Worm (Caenorhabditis elegans) whole organism, L1 larva: ENCODE measurements around the gene acc-4.

Source experiments
- C34B4.2 ChIP-seq: sonication (generic microtip); optimal IDR thresholded peaks from 2 replicates; lab custom pipeline; 2017; ENCODE audit warnings: mild to moderate bottlenecking, missing genetic modification characterization, missing compliant biosample characterization
- F16B12.6 ChIP-seq: fragments of 150-350 bp; optimal IDR thresholded peaks from 2 replicates; lab custom pipeline; 2014; ENCODE audit warnings: missing biosample characterization, missing genetic modification characterization
- Y116A8C.19 ChIP-seq: sonication (generic microtip); optimal IDR thresholded peaks from 2 replicates; lab custom pipeline; 2016; ENCODE audit warnings: missing compliant biosample characterization, missing genetic modification characterization, borderline replicate concordance
- alr-1 ChIP-seq: fragments of 200-800 bp; sonication (Bioruptor generic); optimal IDR thresholded peaks from 2 replicates; lab custom pipeline; 2018; ENCODE audit warnings: borderline replicate concordance, mild to moderate bottlenecking, missing genetic modification characterization, missing compliant biosample characterization
- aly-2 ChIP-seq: fragments of 150-350 bp; optimal IDR thresholded peaks from 2 replicates; lab custom pipeline; 2014; ENCODE audit warnings: missing biosample characterization, missing genetic modification characterization
- ama-1 ChIP-seq: fragments of 150-350 bp; optimal IDR thresholded peaks from 2 replicates; lab custom pipeline; 2014
- ceh-8 ChIP-seq: fragments of 200-800 bp; sonication (Bioruptor generic); optimal IDR thresholded peaks from 2 replicates; lab custom pipeline; 2018; ENCODE audit warnings: mild to moderate bottlenecking, missing genetic modification characterization, moderate library complexity, missing compliant biosample characterization
- ceh-88 ChIP-seq: fragments of 200-800 bp; sonication (Bioruptor generic); IDR thresholded peaks from 2 replicates; pipeline ENCODE4 v1.3.6; 2022; ENCODE audit warnings: missing genetic modification characterization, missing compliant biosample characterization
- ceh-90 ChIP-seq: sonication (generic microtip); optimal IDR thresholded peaks from 2 replicates; lab custom pipeline; 2016; ENCODE audit warnings: missing genetic modification characterization, missing compliant biosample characterization
- dpl-1 ChIP-seq, 3 experiments: fragments of 150-350 bp in 2 of 3; sonication (generic microtip) in 1 of 3; optimal IDR thresholded peaks; 2 replicates each; lab custom pipeline; 2014 to 2017; ENCODE audit warnings: missing biosample characterization in 3 of 3, missing genetic modification characterization in 3 of 3, missing genetic modification reagents in 3 of 3
- efl-3 ChIP-seq: fragments of 200-800 bp; sonication (Bioruptor generic); optimal IDR thresholded peaks from 2 replicates; lab custom pipeline; 2018; ENCODE audit warnings: mild to moderate bottlenecking, missing genetic modification characterization, missing compliant biosample characterization
- egl-13 ChIP-seq: sonication (generic microtip); optimal IDR thresholded peaks from 2 replicates; lab custom pipeline; 2016; ENCODE audit warnings: missing genotype, missing genetic modification reagents, missing genetic modification characterization, missing compliant biosample characterization
- elt-2 ChIP-seq: sonication (generic microtip); optimal IDR thresholded peaks from 2 replicates; lab custom pipeline; 2016; ENCODE audit warnings: missing genetic modification characterization, mild to moderate bottlenecking, inconsistent platforms, missing compliant biosample characterization, missing genetic modification reagents
- fkh-4 ChIP-seq: sonication (generic microtip); optimal IDR thresholded peaks from 2 replicates; lab custom pipeline; 2016; ENCODE audit warnings: missing compliant biosample characterization, missing genetic modification characterization, borderline replicate concordance
- fkh-8 ChIP-seq: sonication (generic microtip); optimal IDR thresholded peaks from 2 replicates; lab custom pipeline; 2016; ENCODE audit warnings: mild to moderate bottlenecking, missing genetic modification characterization, missing compliant biosample characterization
- fos-1 ChIP-seq: fragments of 150-350 bp; optimal IDR thresholded peaks from 2 replicates; lab custom pipeline; 2014; ENCODE audit warnings: missing biosample characterization, missing genetic modification characterization
- grh-1 ChIP-seq: fragments of 200-800 bp; sonication (Bioruptor generic); IDR thresholded peaks from 2 replicates; pipeline ENCODE4 v1.3.6; 2022; ENCODE audit warnings: missing genetic modification reagents, missing genetic modification characterization, missing compliant biosample characterization
- hlh-17 ChIP-seq: fragments of 200-800 bp; sonication (Bioruptor generic); optimal IDR thresholded peaks from 2 replicates; lab custom pipeline; 2018; ENCODE audit warnings: missing genetic modification characterization, mild to moderate bottlenecking, missing compliant biosample characterization, moderate library complexity, borderline replicate concordance
- hlh-4 ChIP-seq: sonication (generic microtip); optimal IDR thresholded peaks from 2 replicates; lab custom pipeline; 2016; ENCODE audit warnings: mild to moderate bottlenecking, missing genetic modification characterization, missing compliant biosample characterization
- irx-1 ChIP-seq: sonication (generic microtip); optimal IDR thresholded peaks from 2 replicates; lab custom pipeline; 2016; ENCODE audit warnings: missing genetic modification characterization, missing compliant biosample characterization
- isw-1 ChIP-seq: fragments of 200-800 bp; sonication (Bioruptor generic); IDR thresholded peaks from 2 replicates; pipeline ENCODE4 v1.3.6; 2022; ENCODE audit warnings: missing genetic modification characterization, missing compliant biosample characterization
- lin-14 ChIP-seq: fragments of 200-800 bp; sonication (Bioruptor generic); optimal IDR thresholded peaks from 2 replicates; lab custom pipeline; 2018; ENCODE audit warnings: mild to moderate bottlenecking, missing genetic modification characterization, moderate library complexity, missing compliant biosample characterization
- lin-39 ChIP-seq: fragments of 150-350 bp; optimal IDR thresholded peaks from 2 replicates; lab custom pipeline; 2014; ENCODE audit warnings: missing biosample characterization, missing genetic modification reagents, missing genetic modification characterization
- lir-3 ChIP-seq: sonication (generic microtip); optimal IDR thresholded peaks from 2 replicates; lab custom pipeline; 2016; ENCODE audit warnings: mild to moderate bottlenecking, missing genetic modification characterization, moderate library complexity, missing compliant biosample characterization; ENCODE audit not compliant: poor library complexity
- lsy-2 ChIP-seq, 2 experiments: fragments of 150-350 bp; optimal IDR thresholded peaks; 2 replicates each; lab custom pipeline; 2014; ENCODE audit warnings: missing biosample characterization in 2 of 2, missing genetic modification characterization in 2 of 2
- mdl-1 ChIP-seq, 2 experiments: fragments of 150-350 bp; optimal IDR thresholded peaks; 2 replicates each; lab custom pipeline; 2014 to 2017; ENCODE audit warnings: missing biosample characterization in 2 of 2, missing genetic modification characterization in 2 of 2, inconsistent platforms in 1 of 2
- mef-2 ChIP-seq: fragments of 150-350 bp; optimal IDR thresholded peaks from 2 replicates; lab custom pipeline; 2014; ENCODE audit warnings: missing biosample characterization, missing genetic modification characterization
- mep-1 ChIP-seq: fragments of 150-350 bp; optimal IDR thresholded peaks from 2 replicates; lab custom pipeline; 2014; ENCODE audit warnings: missing biosample characterization, missing genetic modification characterization
- nhr-11 ChIP-seq: fragments of 150-350 bp; optimal IDR thresholded peaks from 2 replicates; lab custom pipeline; 2014; ENCODE audit warnings: missing biosample characterization, missing genetic modification characterization
- nhr-20 ChIP-seq: sonication (generic microtip); optimal IDR thresholded peaks from 2 replicates; lab custom pipeline; 2016; ENCODE audit warnings: mild to moderate bottlenecking, missing genetic modification characterization, missing compliant biosample characterization
- nhr-71 ChIP-seq: sonication (generic microtip); optimal IDR thresholded peaks from 2 replicates; lab custom pipeline; 2016; ENCODE audit warnings: mild to moderate bottlenecking, missing genetic modification characterization, moderate library complexity, missing compliant biosample characterization
- nhr-77 ChIP-seq: fragments of 150-350 bp; optimal IDR thresholded peaks from 2 replicates; lab custom pipeline; 2014; ENCODE audit warnings: missing biosample characterization, missing genetic modification characterization
- nhr-85 ChIP-seq: sonication (generic microtip); peaks from one replicate; lab custom pipeline; 2016; ENCODE audit warnings: missing genetic modification characterization, inconsistent platforms, missing compliant biosample characterization
- pax-3 ChIP-seq: fragments of 200-800 bp; sonication (Bioruptor generic); optimal IDR thresholded peaks from 2 replicates; lab custom pipeline; 2018; ENCODE audit warnings: mild to moderate bottlenecking, missing genetic modification characterization, moderate library complexity, missing compliant biosample characterization
- pqm-1 ChIP-seq: sonication (generic microtip); optimal IDR thresholded peaks from 3 replicates; lab custom pipeline; 2017; ENCODE audit warnings: missing biosample characterization, missing genetic modification characterization
- rnt-1 ChIP-seq: sonication (generic microtip); optimal IDR thresholded peaks from 2 replicates; lab custom pipeline; 2016; ENCODE audit warnings: mild to moderate bottlenecking, missing genetic modification characterization, moderate library complexity, missing compliant biosample characterization
- sox-4 ChIP-seq: sonication (generic microtip); optimal IDR thresholded peaks from 2 replicates; lab custom pipeline; 2016; ENCODE audit warnings: missing genetic modification characterization, missing compliant biosample characterization
- swsn-7 ChIP-seq: sonication (generic microtip); optimal IDR thresholded peaks from 2 replicates; lab custom pipeline; 2016; ENCODE audit warnings: missing genetic modification characterization, missing compliant biosample characterization
- tbx-2 ChIP-seq: sonication (generic microtip); optimal IDR thresholded peaks from 2 replicates; lab custom pipeline; 2016; ENCODE audit warnings: missing genetic modification characterization, missing compliant biosample characterization
- unc-130 ChIP-seq: fragments of 150-350 bp; optimal IDR thresholded peaks from 2 replicates; lab custom pipeline; 2017; ENCODE audit warnings: missing biosample characterization, missing genetic modification characterization, inconsistent platforms
- unc-62 ChIP-seq: fragments of 150-350 bp; optimal IDR thresholded peaks from 2 replicates; lab custom pipeline; 2014; ENCODE audit warnings: missing biosample characterization, missing genetic modification reagents, missing genetic modification characterization
- unc-98 ChIP-seq: fragments of 200-800 bp; sonication (Bioruptor generic); IDR thresholded peaks from 2 replicates; pipeline ENCODE4 v1.3.6; 2022; ENCODE audit warnings: missing genetic modification characterization, missing compliant biosample characterization
- zag-1 ChIP-seq: fragments of 150-350 bp; optimal IDR thresholded peaks from 2 replicates; lab custom pipeline; 2014; ENCODE audit warnings: missing biosample characterization, missing genetic modification characterization
- ztf-11 ChIP-seq, 2 experiments: sonication (generic microtip); optimal IDR thresholded peaks; 2 replicates each; lab custom pipeline; 2016 to 2017; ENCODE audit warnings: missing genetic modification characterization in 2 of 2, missing biosample characterization in 1 of 2, missing compliant biosample characterization in 1 of 2
- ztf-4 ChIP-seq: fragments of 150-350 bp; optimal IDR thresholded peaks from 2 replicates; lab custom pipeline; 2014; ENCODE audit warnings: missing biosample characterization, missing genetic modification characterization

Gene acc-4

ce11 chrIII:13455816-13456215 is 28.1 kb downstream of the acc-4 start (continued):
- no peak for TF ChIP-seq ceh-90 (tag; lab: Kevin White, UChicago)
- no peak for TF ChIP-seq ceh-8 (GFP tag; lab: Kevin White, UChicago)
- no peak for TF ChIP-seq pax-3 (tag; lab: Kevin White, UChicago)
- TF ChIP-seq aly-2: no peak
- TF ChIP-seq lir-3 (tag; lab: Kevin White, UChicago): peak; percentile 32
- no peak for TF ChIP-seq C34B4.2 (tag; lab: Kevin White, UChicago)
- no peak for TF ChIP-seq irx-1 (tag; lab: Kevin White, UChicago)
- no peak for TF ChIP-seq sox-4 (tag; lab: Kevin White, UChicago)
- peak in 1 of 3 experiments; percentile 35 for TF ChIP-seq dpl-1 (GFP tag; optimal IDR thresholded peaks at IDR 0.05; lab: Kevin White, UChicago)

DNA sequence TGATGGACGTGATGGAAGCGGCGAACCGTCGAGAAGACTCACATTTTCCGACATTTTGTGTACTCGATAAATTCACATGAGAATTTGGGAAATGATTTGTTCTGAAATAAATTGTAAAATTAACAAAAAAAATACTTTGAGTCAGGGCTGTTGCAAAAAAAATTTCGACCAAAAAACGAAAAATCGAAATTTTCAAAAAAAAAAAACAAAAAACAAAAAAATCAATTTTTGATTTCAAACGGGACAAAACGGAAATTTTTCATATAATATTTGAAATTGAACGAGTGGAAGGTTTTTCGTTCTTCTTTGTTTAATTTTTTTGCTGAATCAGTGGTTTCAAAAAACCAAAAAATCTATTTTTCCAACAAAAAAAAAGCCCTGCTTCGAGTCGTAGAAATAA is 28.7 kb downstream of the acc-4 start, which contains the start of gene cua-1:
TSS of gene cua-1 (minus strand) at position 101 of the 400 bp plus-strand sequence.
- TF ChIP-seq unc-130 (tag; lab: Kevin White, UChicago) (no peak), lin-39 (tag; lab: Kevin White, UChicago) (no peak), isw-1 (GFP tag; lab: Robert Waterston, UW) (no peak), elt-2 (tag; lab: Kevin White, UChicago) (no peak), unc-98 (GFP tag; lab: Robert Waterston, UW) (no peak), lin-14 (GFP tag; lab: Kevin White, UChicago) (no peak), nhr-85 (tag; lab: Kevin White, UChicago) (no peak), nhr-11 (tag; lab: Kevin White, UChicago) (no peak), nhr-20 (tag; lab: Kevin White, UChicago) (no peak), fos-1 (tag; lab: Kevin White, UChicago) (no peak), ztf-4 (no peak), grh-1 (GFP tag; lab: Robert Waterston, UW) (no peak), alr-1 (tag; lab: Kevin White, UChicago) (no peak), mdl-1 (tag; optimal IDR thresholded peaks at IDR 0.05; lab: Kevin White, UChicago) (no peak), pax-3 (tag; lab: Kevin White, UChicago) (no peak), ceh-90 (tag; lab: Kevin White, UChicago) (no peak), fkh-8 (tag; lab: Kevin White, UChicago) (no peak), ama-1 (no peak)

DNA sequence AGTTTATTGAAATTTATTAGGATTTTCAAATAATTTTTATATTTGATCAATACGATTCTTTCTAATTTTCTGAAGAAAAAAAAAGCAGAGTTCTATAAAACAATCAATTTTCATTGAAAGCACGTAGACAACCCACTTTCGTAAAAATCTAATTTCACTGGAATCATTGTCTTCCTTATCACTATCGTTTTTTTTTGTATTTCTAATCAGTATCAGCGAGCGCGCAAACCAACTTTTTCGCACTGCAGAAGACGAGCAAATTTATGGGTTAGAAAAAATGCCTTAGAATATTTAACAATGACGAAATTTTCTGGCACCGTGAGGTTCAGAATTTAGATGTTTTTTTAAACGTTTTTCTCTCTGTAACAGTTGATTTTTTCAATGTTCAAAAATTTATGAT is 31.1 kb downstream of the acc-4 start:
- TF ChIP-seq hlh-17: no peak
- TF ChIP-seq lsy-2 (tag; optimal IDR thresholded peaks at IDR 0.05; lab: Kevin White, UChicago): no peak
- TF ChIP-seq nhr-20 (tag; lab: Kevin White, UChicago): no peak
- no peak for TF ChIP-seq fkh-4 (tag; lab: Kevin White, UChicago)
- TF ChIP-seq lir-3 (tag; lab: Kevin White, UChicago): no peak
- TF ChIP-seq ztf-11 (tag; optimal IDR thresholded peaks at IDR 0.05; lab: Kevin White, UChicago): no peak
- no peak for TF ChIP-seq alr-1 (tag; lab: Kevin White, UChicago)
- TF ChIP-seq unc-62 (GFP tag; lab: Kevin White, UChicago): no peak
- TF ChIP-seq zag-1 (tag; lab: Kevin White, UChicago): no peak
- no peak for TF ChIP-seq unc-98 (GFP tag; lab: Robert Waterston, UW)
- no peak for TF ChIP-seq lin-39 (tag; lab: Kevin White, UChicago)
- TF ChIP-seq pqm-1 (tag; lab: Kevin White, UChicago): no peak
- TF ChIP-seq tbx-2: no peak
- no peak for TF ChIP-seq swsn-7
- no peak for TF ChIP-seq ceh-88

- TF ChIP-seq efl-3: no peak
- no peak for TF ChIP-seq hlh-4 (tag; lab: Kevin White, UChicago)
- peak; percentile 0 for TF ChIP-seq mep-1 (tag; lab: Kevin White, UChicago)
- no peak for TF ChIP-seq zag-1 (tag; lab: Kevin White, UChicago)
- no peak for TF ChIP-seq unc-62 (GFP tag; lab: Kevin White, UChicago)
- TF ChIP-seq isw-1 (GFP tag; lab: Robert Waterston, UW): 0 out of 2 replicates have a peak, but pooled peaks have one; percentile 22
- TF ChIP-seq Y116A8C.19: no peak
- no peak for TF ChIP-seq mef-2
- TF ChIP-seq nhr-85 (tag; lab: Kevin White, UChicago): peak; percentile 66
- TF ChIP-seq egl-13 (tag; lab: Kevin White, UChicago): peak; percentile 15
- TF ChIP-seq nhr-20 (tag; lab: Kevin White, UChicago): no peak
- no peak for TF ChIP-seq ama-1
- peak; percentile 59 for TF ChIP-seq tbx-2
- peak; percentile 55 for TF ChIP-seq irx-1 (tag; lab: Kevin White, UChicago)
- no peak for TF ChIP-seq fkh-8 (tag; lab: Kevin White, UChicago)
- TF ChIP-seq nhr-11 (tag; lab: Kevin White, UChicago): no peak
- peak; percentile 83 for TF ChIP-seq ceh-90 (tag; lab: Kevin White, UChicago)
- no peak for TF ChIP-seq aly-2
- TF ChIP-seq nhr-71: peak; percentile 58
- no peak for TF ChIP-seq F16B12.6 (tag; lab: Kevin White, UChicago)
- no peak for TF ChIP-seq rnt-1 (tag; lab: Kevin White, UChicago)
- no peak for TF ChIP-seq pqm-1 (tag; lab: Kevin White, UChicago)
- no peak for TF ChIP-seq nhr-77
Observed at ce11 chrIII:13439415-13439814, 44.5 kb downstream of the acc-4 start, which contains the start of gene ciao-2B. Gene ciao-2B, minus strand, starts transcription at chrIII:13439544.
